Worm (Caenorhabditis elegans) whole organism, early embryonic: Measurements from ENCODE around the gene nhr-260.

Experiments
- ama-1 ChIP-seq: fragments of 150-350 bp; optimal IDR thresholded peaks from 2 replicates; lab custom pipeline; 2014
- ceh-13 ChIP-seq: fragments of 200-800 bp; sonication (Bioruptor generic); optimal IDR thresholded peaks from 2 replicates; lab custom pipeline; 2018; ENCODE audit warnings: mild to moderate bottlenecking, missing genetic modification characterization, missing compliant biosample characterization
- flt-1 ChIP-seq: fragments of 200-800 bp; sonication (Bioruptor generic); IDR thresholded peaks from 2 replicates; pipeline ENCODE4 v1.3.6; 2022; ENCODE audit warnings: missing genetic modification characterization, missing compliant biosample characterization
- hmbx-1 ChIP-seq: sonication (generic microtip); optimal IDR thresholded peaks from 2 replicates; lab custom pipeline; 2016; ENCODE audit warnings: mild to moderate bottlenecking, missing genetic modification characterization, missing compliant biosample characterization
- hmg-4 ChIP-seq: fragments of 200-800 bp; sonication (Bioruptor generic); optimal IDR thresholded peaks from 2 replicates; lab custom pipeline; 2018; ENCODE audit warnings: mild to moderate bottlenecking, missing genetic modification characterization, missing compliant biosample characterization
- pes-1 ChIP-seq: fragments of 200-800 bp; sonication (Bioruptor generic); IDR thresholded peaks from 2 replicates; pipeline ENCODE4 v1.3.6; 2022; ENCODE audit warnings: missing genetic modification reagents, missing genetic modification characterization, missing compliant biosample characterization
- scrt-1 ChIP-seq: fragments of 200-800 bp; sonication (Bioruptor generic); IDR thresholded peaks from 2 replicates; pipeline ENCODE4 v1.3.6; 2022; ENCODE audit warnings: missing genetic modification characterization, missing compliant biosample characterization
- sea-1 ChIP-seq: fragments of 200-800 bp; sonication (Bioruptor generic); conservative IDR thresholded peaks from 2 replicates; pipeline ENCODE4 v1.3.6; 2022; ENCODE audit warnings: missing genetic modification characterization, missing compliant biosample characterization
- tbx-11 ChIP-seq: fragments of 200-800 bp; sonication (Bioruptor generic); IDR thresholded peaks from 2 replicates; pipeline ENCODE4 v1.3.6; 2022; ENCODE audit warnings: missing genetic modification characterization, missing compliant biosample characterization
- tbx-37 ChIP-seq: fragments of 200-800 bp; sonication (Bioruptor generic); conservative IDR thresholded peaks from 2 replicates; pipeline ENCODE4 v1.3.6; 2022; ENCODE audit warnings: missing genetic modification reagents, missing genetic modification characterization, missing compliant biosample characterization
- tra-4 ChIP-seq: sonication (generic microtip); optimal IDR thresholded peaks from 2 replicates; lab custom pipeline; 2017; ENCODE audit warnings: missing genetic modification characterization, missing compliant biosample characterization

DNA sequence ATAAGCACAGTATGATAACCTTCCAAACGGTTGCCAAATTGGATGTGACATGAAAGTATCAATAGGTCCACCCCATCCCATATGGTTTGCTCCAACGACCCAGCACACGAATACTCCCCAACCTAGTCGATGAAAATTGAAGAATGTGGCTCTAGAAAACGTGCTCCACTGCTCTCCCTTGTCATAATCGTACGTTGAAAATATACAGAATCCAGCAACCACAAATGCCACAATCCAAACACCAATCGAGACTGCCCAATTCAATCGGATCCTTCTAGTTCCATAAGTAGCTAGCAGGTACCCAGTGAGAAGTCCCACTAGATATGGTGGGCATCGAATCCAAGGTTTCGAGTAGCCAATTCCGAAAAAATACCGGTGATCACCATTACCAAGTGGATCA, 27.4 kb upstream of the nhr-260 start:
- TF ChIP-seq tra-4 (tag; lab: Kevin White, UChicago) (no peak), flt-1 (no peak), sea-1 (GFP tag; lab: Robert Waterston, UW) (no peak), tbx-11 (GFP tag; lab: Robert Waterston, UW) (no peak), pes-1 (GFP tag; lab: Robert Waterston, UW) (no peak), ama-1 (lab: Kevin White, UChicago) (no peak), tbx-37 (no peak), hmbx-1 (tag; lab: Kevin White, UChicago) (no peak), scrt-1 (GFP tag; lab: Robert Waterston, UW) (no peak), hmg-4 (GFP tag; lab: Kevin White, UChicago) (no peak), ceh-13 (GFP tag; lab: Kevin White, UChicago) (no peak)
